Worm (Caenorhabditis elegans): Measurements from ENCODE around the gene C25G4.17.

DNA sequence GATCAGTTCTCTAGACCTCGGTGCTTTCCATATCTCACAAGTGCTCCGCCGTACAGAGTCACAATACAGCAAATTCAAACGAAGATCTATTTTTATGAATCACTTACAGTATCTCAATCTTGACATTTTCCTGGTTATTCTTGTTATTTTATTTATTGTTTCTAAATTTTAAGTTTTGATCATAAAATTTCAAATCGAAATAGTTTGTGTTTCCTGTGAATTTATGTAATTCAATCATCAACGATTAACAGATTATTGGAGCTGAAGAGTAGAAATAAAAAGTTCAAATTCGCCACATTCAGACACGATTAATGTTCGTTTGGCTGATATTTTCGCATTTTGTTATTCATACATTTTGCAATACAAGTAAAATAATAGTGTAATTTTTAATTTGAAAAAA lies 9.5 kb upstream of the C25G4.17 start, which contains the start of gene clec-184:
- TF ChIP-seq nhr-237 (tag; optimal IDR thresholded peaks at IDR 0.05) (no peak), fos-1 (tag; optimal IDR thresholded peaks at IDR 0.05) (no peak), ama-1 (optimal IDR thresholded peaks at IDR 0.05) (no peak), ceh-90 (tag; optimal IDR thresholded peaks at IDR 0.05) (no peak), elt-2 (tag; optimal IDR thresholded peaks at IDR 0.05) (no peak), blmp-1 (tag; optimal IDR thresholded peaks at IDR 0.05) (no peak)
